Worm (Caenorhabditis elegans) whole organism, young adult: ENCODE measurements around the gene M05D6.9.
A peak's percentile ranks its signal among the peaks of the same experiment; 100 is the strongest.

Experiments
- F10E7.11 ChIP-seq: sonication (generic microtip); optimal IDR thresholded peaks from 2 replicates; lab custom pipeline; 2017; ENCODE audit warnings: mild to moderate bottlenecking, missing genetic modification characterization, moderate library complexity, missing compliant biosample characterization
- F22D6.2 ChIP-seq: sonication (generic microtip); optimal IDR thresholded peaks from 2 replicates; lab custom pipeline; 2016; ENCODE audit warnings: mild to moderate bottlenecking, missing genetic modification characterization, missing compliant biosample characterization
- F39B2.1 ChIP-seq: fragments of 200-800 bp; sonication (Bioruptor generic); IDR thresholded peaks from 2 replicates; pipeline ENCODE4 v1.3.6; 2022; ENCODE audit warnings: missing genetic modification reagents, missing genetic modification characterization, missing compliant biosample characterization
- F49E8.2 ChIP-seq: sonication (generic microtip); optimal IDR thresholded peaks from 3 replicates; lab custom pipeline; 2017; ENCODE audit warnings: missing genetic modification characterization, mild to moderate bottlenecking, missing compliant biosample characterization, antibody characterized with exemption, moderate library complexity; ENCODE audit not compliant: insufficient read depth
- F57C9.4 ChIP-seq: sonication (generic microtip); optimal IDR thresholded peaks from 2 replicates; lab custom pipeline; 2017; ENCODE audit warnings: mild to moderate bottlenecking, missing genetic modification characterization, missing compliant biosample characterization
- Y53F4B.3 ChIP-seq: fragments of 200-800 bp; sonication (Bioruptor generic); IDR thresholded peaks from 2 replicates; pipeline ENCODE4 v1.3.6; 2022; ENCODE audit warnings: missing genetic modification reagents, missing genetic modification characterization, missing compliant biosample characterization
- Y53G8AR.9 ChIP-seq: fragments of 200-800 bp; sonication (Bioruptor generic); conservative IDR thresholded peaks from 2 replicates; pipeline ENCODE4 v1.3.6; 2022; ENCODE audit warnings: missing genetic modification reagents, missing genetic modification characterization, missing compliant biosample characterization
- Y67H2A.10 ChIP-seq: fragments of 200-800 bp; sonication (Bioruptor generic); conservative IDR thresholded peaks from 2 replicates; pipeline ENCODE4 v1.3.6; 2022; ENCODE audit warnings: missing genetic modification reagents, missing genetic modification characterization, missing compliant biosample characterization
- Y95B8A.8 ChIP-seq: fragments of 200-800 bp; sonication (Bioruptor generic); IDR thresholded peaks from 2 replicates; pipeline ENCODE4 v1.3.6; 2022; ENCODE audit warnings: missing genetic modification reagents, missing genetic modification characterization, missing compliant biosample characterization
- akir-1 ChIP-seq: fragments of 200-800 bp; sonication (Bioruptor generic); optimal IDR thresholded peaks from 2 replicates; lab custom pipeline; 2018; ENCODE audit warnings: mild to moderate bottlenecking, missing genetic modification characterization, moderate library complexity, missing compliant biosample characterization
- ama-1 ChIP-seq, 3 experiments: fragments of 150-350 bp in 1 of 3; sonication (generic microtip) in 2 of 3; optimal IDR thresholded peaks; 2 replicates each; lab custom pipeline; 2014 to 2018; ENCODE audit warnings: missing biosample characterization in 2 of 3, missing genetic modification characterization in 2 of 3, missing genetic modification reagents in 2 of 3
- attf-6 ChIP-seq: fragments of 200-800 bp; sonication (Bioruptor generic); IDR thresholded peaks from 2 replicates; pipeline ENCODE4 v1.3.6; 2022; ENCODE audit warnings: missing genetic modification reagents, missing genetic modification characterization, missing compliant biosample characterization
- cebp-2 ChIP-seq: fragments of 200-800 bp; sonication (Bioruptor generic); IDR thresholded peaks from 2 replicates; pipeline ENCODE4 v1.3.6; 2022; ENCODE audit warnings: missing genetic modification characterization, missing compliant biosample characterization
- ceh-27 ChIP-seq: fragments of 200-800 bp; sonication (Bioruptor generic); optimal IDR thresholded peaks from 2 replicates; lab custom pipeline; 2018; ENCODE audit warnings: mild to moderate bottlenecking, missing genetic modification characterization, moderate library complexity, missing compliant biosample characterization
- ceh-40 ChIP-seq: fragments of 200-800 bp; sonication (Bioruptor generic); IDR thresholded peaks from 2 replicates; pipeline ENCODE4 v1.3.6; 2022; ENCODE audit warnings: missing genetic modification characterization, missing compliant biosample characterization
- ceh-58 ChIP-seq: fragments of 200-800 bp; sonication (Bioruptor generic); IDR thresholded peaks from 2 replicates; pipeline ENCODE4 v1.3.6; 2022; ENCODE audit warnings: missing genetic modification characterization, missing compliant biosample characterization
- ceh-91 ChIP-seq: fragments of 200-800 bp; sonication (Bioruptor generic); IDR thresholded peaks from 2 replicates; pipeline ENCODE4 v1.3.6; 2022; ENCODE audit warnings: missing genetic modification reagents, missing genetic modification characterization, missing compliant biosample characterization
- chd-7 ChIP-seq: sonication (generic microtip); optimal IDR thresholded peaks from 2 replicates; lab custom pipeline; 2016; ENCODE audit warnings: mild to moderate bottlenecking, missing genetic modification characterization, moderate library complexity, missing compliant biosample characterization
- efl-1 ChIP-seq: fragments of 150-350 bp; optimal IDR thresholded peaks from 2 replicates; lab custom pipeline; 2014; ENCODE audit warnings: missing biosample characterization, missing genetic modification reagents, missing genetic modification characterization
- egrh-3 ChIP-seq: fragments of 200-800 bp; sonication (Bioruptor generic); IDR thresholded peaks from 2 replicates; pipeline ENCODE4 v1.3.6; 2022; ENCODE audit warnings: missing genetic modification reagents, missing genetic modification characterization, missing compliant biosample characterization
- ets-4 ChIP-seq: fragments of 200-800 bp; sonication (Bioruptor generic); optimal IDR thresholded peaks from 2 replicates; lab custom pipeline; 2018; ENCODE audit warnings: mild to moderate bottlenecking, missing genetic modification characterization, missing compliant biosample characterization
- fkh-3 ChIP-seq: sonication (generic microtip); optimal IDR thresholded peaks from 2 replicates; lab custom pipeline; 2016; ENCODE audit warnings: mild to moderate bottlenecking, missing genetic modification characterization, missing compliant biosample characterization
- him-1 ChIP-seq: sonication (generic microtip); optimal IDR thresholded peaks from 2 replicates; lab custom pipeline; 2016; ENCODE audit warnings: missing genotype, missing genetic modification reagents, missing genetic modification characterization, missing compliant biosample characterization
- hmg-1.2 ChIP-seq: fragments of 200-800 bp; sonication (Bioruptor generic); IDR thresholded peaks from 2 replicates; pipeline ENCODE4 v1.3.6; 2022; ENCODE audit warnings: missing genetic modification reagents, missing genetic modification characterization, missing compliant biosample characterization
- hsf-1 ChIP-seq: fragments of 200-800 bp; sonication (Bioruptor generic); IDR thresholded peaks from 2 replicates; pipeline ENCODE4 v1.3.6; 2022; ENCODE audit warnings: missing genetic modification reagents, missing genetic modification characterization, missing compliant biosample characterization
- let-526 ChIP-seq: fragments of 200-800 bp; sonication (Bioruptor generic); IDR thresholded peaks from 2 replicates; pipeline ENCODE4 v1.3.6; 2022; ENCODE audit warnings: missing genetic modification reagents, missing genetic modification characterization, missing compliant biosample characterization
- let-607 ChIP-seq, 2 experiments: fragments of 200-800 bp in 1 of 2; sonication (Bioruptor generic) in 1 of 2; sonication (generic microtip) in 1 of 2; optimal IDR thresholded peaks; 2 replicates each; lab custom pipeline; 2016 to 2018; ENCODE audit warnings: mild to moderate bottlenecking in 2 of 2, missing compliant biosample characterization in 2 of 2, missing genetic modification characterization in 2 of 2, moderate library complexity in 2 of 2, missing genotype in 1 of 2
- lin-35 ChIP-seq, 3 experiments: fragments of 150-350 bp in 2 of 3; sonication (generic microtip) in 1 of 3; optimal IDR thresholded peaks; 2 replicates each; lab custom pipeline; 2014 to 2018; ENCODE audit warnings: missing biosample characterization in 3 of 3, missing genetic modification characterization in 3 of 3, missing genetic modification reagents in 3 of 3
- lsl-1 ChIP-seq: fragments of 200-800 bp; sonication (Bioruptor generic); optimal IDR thresholded peaks from 2 replicates; lab custom pipeline; 2018; ENCODE audit warnings: mild to moderate bottlenecking, missing genetic modification characterization, moderate library complexity, missing compliant biosample characterization
- madf-3 ChIP-seq: fragments of 200-800 bp; sonication (Bioruptor generic); IDR thresholded peaks from 2 replicates; pipeline ENCODE4 v1.3.6; 2022; ENCODE audit warnings: missing genetic modification reagents, missing genetic modification characterization, missing compliant biosample characterization
- mcd-1 ChIP-seq: fragments of 200-800 bp; sonication (Bioruptor generic); IDR thresholded peaks from 2 replicates; pipeline ENCODE4 v1.3.6; 2022; ENCODE audit warnings: missing genetic modification reagents, missing genetic modification characterization, missing compliant biosample characterization
- mel-28 ChIP-seq: sonication (generic microtip); optimal IDR thresholded peaks from 2 replicates; lab custom pipeline; 2016; ENCODE audit warnings: borderline replicate concordance, mild to moderate bottlenecking, missing genetic modification characterization, missing compliant biosample characterization
- nfya-2 ChIP-seq: fragments of 200-800 bp; sonication (Bioruptor generic); IDR thresholded peaks from 2 replicates; pipeline ENCODE4 v1.3.6; 2022; ENCODE audit warnings: missing genetic modification reagents, missing genetic modification characterization, missing compliant biosample characterization
- nfyb-1 ChIP-seq: fragments of 200-800 bp; sonication (Bioruptor generic); IDR thresholded peaks from 2 replicates; pipeline ENCODE4 v1.3.6; 2022; ENCODE audit warnings: missing genetic modification reagents, missing genetic modification characterization, missing compliant biosample characterization
- nhr-27 ChIP-seq: fragments of 200-800 bp; sonication (Bioruptor generic); optimal IDR thresholded peaks from 2 replicates; lab custom pipeline; 2018; ENCODE audit warnings: mild to moderate bottlenecking, missing genetic modification characterization, moderate library complexity, missing compliant biosample characterization
- pbrm-1 ChIP-seq: fragments of 200-800 bp; sonication (Bioruptor generic); IDR thresholded peaks from 2 replicates; pipeline ENCODE4 v1.3.6; 2022; ENCODE audit warnings: missing genetic modification reagents, missing genetic modification characterization, missing compliant biosample characterization
- rcor-1 ChIP-seq: fragments of 200-800 bp; sonication (Bioruptor generic); IDR thresholded peaks from 2 replicates; pipeline ENCODE4 v1.3.6; 2022; ENCODE audit warnings: missing genetic modification reagents, missing genetic modification characterization, missing compliant biosample characterization
- repo-1 ChIP-seq: sonication (generic microtip); optimal IDR thresholded peaks from 2 replicates; lab custom pipeline; 2017; ENCODE audit warnings: mild to moderate bottlenecking, missing genetic modification characterization, missing compliant biosample characterization
- rpc-1 ChIP-seq, 2 experiments: fragments of 150-350 bp in 1 of 2; sonication (generic microtip) in 1 of 2; optimal IDR thresholded peaks; 2 replicates each; lab custom pipeline; 2014 to 2018; ENCODE audit warnings: missing biosample characterization in 1 of 2, missing genetic modification characterization in 1 of 2, missing genetic modification reagents in 1 of 2, missing genotype in 1 of 2
- sdz-38 ChIP-seq: sonication (generic microtip); optimal IDR thresholded peaks from 2 replicates; lab custom pipeline; 2016; ENCODE audit warnings: missing genotype, missing genetic modification characterization, missing compliant biosample characterization
- snpc-4 ChIP-seq, 5 experiments: fragments of 150-350 bp in 1 of 5; sonication (generic microtip) in 4 of 5; optimal IDR thresholded peaks; 2 replicates each; lab custom pipeline; 2014 to 2018; ENCODE audit warnings: missing genetic modification characterization in 5 of 5, missing biosample characterization in 3 of 5, antibody characterized with exemption in 2 of 5, mild to moderate bottlenecking in 2 of 5, missing compliant biosample characterization in 2 of 5, missing genotype in 2 of 5, moderate library complexity in 2 of 5, missing genetic modification reagents in 1 of 5
- somi-1 ChIP-seq: fragments of 200-800 bp; sonication (Bioruptor generic); optimal IDR thresholded peaks from 2 replicates; lab custom pipeline; 2018; ENCODE audit warnings: mild to moderate bottlenecking, missing genetic modification characterization, missing compliant biosample characterization
- tlf-1 ChIP-seq: fragments of 200-800 bp; sonication (Bioruptor generic); optimal IDR thresholded peaks from 2 replicates; lab custom pipeline; 2018; ENCODE audit warnings: mild to moderate bottlenecking, missing genetic modification characterization, missing compliant biosample characterization
- unc-62 ChIP-seq: fragments of 150-350 bp; optimal IDR thresholded peaks from 2 replicates; lab custom pipeline; 2014; ENCODE audit warnings: missing biosample characterization, missing genetic modification reagents, missing genetic modification characterization
- ztf-22 ChIP-seq: fragments of 200-800 bp; sonication (Bioruptor generic); optimal IDR thresholded peaks from 2 replicates; lab custom pipeline; 2018; ENCODE audit warnings: mild to moderate bottlenecking, missing genetic modification characterization, moderate library complexity, missing compliant biosample characterization
- ztf-28 ChIP-seq: fragments of 200-800 bp; sonication (Bioruptor generic); IDR thresholded peaks from 2 replicates; pipeline ENCODE4 v1.3.6; 2022; ENCODE audit warnings: missing genetic modification reagents, missing genetic modification characterization, missing compliant biosample characterization
- ztf-3 ChIP-seq: fragments of 200-800 bp; sonication (Bioruptor generic); optimal IDR thresholded peaks from 2 replicates; lab custom pipeline; 2018; ENCODE audit warnings: mild to moderate bottlenecking, missing genetic modification characterization, missing compliant biosample characterization

Gene M05D6.9

DNA sequence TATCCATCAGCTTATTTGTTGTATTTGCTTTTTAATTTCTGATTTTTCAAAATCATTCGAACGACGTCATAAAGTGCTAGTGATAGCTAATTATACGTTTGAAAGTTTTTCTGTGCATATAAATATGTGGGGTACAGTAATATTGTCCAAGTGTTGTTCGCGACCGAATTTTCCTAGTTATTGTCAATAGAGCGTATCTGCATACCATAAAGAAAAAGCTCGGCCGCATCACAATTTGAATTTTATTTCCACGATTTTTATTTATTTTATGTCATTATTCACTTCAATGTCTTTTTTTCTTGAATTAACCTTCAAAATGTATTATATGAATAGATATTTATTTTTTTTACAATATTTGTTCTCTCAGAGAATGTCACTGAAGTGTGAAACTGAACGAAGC, 22.7 kb downstream of the M05D6.9 start, which contains the start of gene rnh-2:
rnh-2 (plus strand) TSS at position 368 of the 400 bp plus-strand sequence.
- peak; percentile 44; the same call in 1 of the 2 replicates for TF ChIP-seq Y67H2A.10 (GFP tag; lab: Robert Waterston, UW)
- no peak for TF ChIP-seq ama-1 (optimal IDR thresholded peaks at IDR 0.05; lab: Kevin White, UChicago)
- no peak for TF ChIP-seq ama-1 (GFP tag; optimal IDR thresholded peaks at IDR 0.05; lab: Kevin White, UChicago)
- no peak for TF ChIP-seq rpc-1 (optimal IDR thresholded peaks at IDR 0.05; lab: Kevin White, UChicago)
- no peak for TF ChIP-seq rpc-1 (tag; optimal IDR thresholded peaks at IDR 0.05; lab: Kevin White, UChicago)
- no peak for TF ChIP-seq F39B2.1 (GFP tag; lab: Robert Waterston, UW)
- no peak for TF ChIP-seq ztf-22 (GFP tag; lab: Kevin White, UChicago)
- no peak for TF ChIP-seq cebp-2 (GFP tag; lab: Robert Waterston, UW)
- no peak for TF ChIP-seq F10E7.11 (tag; lab: Kevin White, UChicago)
- TF ChIP-seq chd-7 (tag; lab: Kevin White, UChicago), result no peak
- no peak for TF ChIP-seq sdz-38 (tag; lab: Kevin White, UChicago)
- TF ChIP-seq Y95B8A.8, result 0 out of 2 replicates have a peak, but pooled peaks have one; percentile 14
- TF ChIP-seq egrh-3 (GFP tag; lab: Robert Waterston, UW), result no peak
- peak; percentile 54 for TF ChIP-seq tlf-1 (GFP tag; lab: Kevin White, UChicago)
- TF ChIP-seq nfya-2 (GFP tag; lab: Robert Waterston, UW), result no peak
- no peak for TF ChIP-seq F57C9.4 (tag; lab: Kevin White, UChicago)
- peak; percentile 78 for TF ChIP-seq him-1 (tag; lab: Kevin White, UChicago)
- TF ChIP-seq efl-1 (GFP tag; lab: Kevin White, UChicago), result peak; percentile 37
- no peak for TF ChIP-seq F22D6.2
- TF ChIP-seq lin-35 (GFP tag; optimal IDR thresholded peaks at IDR 0.05; lab: Kevin White, UChicago), result peak in 1 of 3 experiments; percentile 58
- TF ChIP-seq akir-1 (GFP tag; lab: Kevin White, UChicago), result no peak
- TF ChIP-seq fkh-3 (tag; lab: Kevin White, UChicago), result no peak
- no peak for TF ChIP-seq ets-4 (GFP tag; lab: Kevin White, UChicago)
- TF ChIP-seq ztf-28 (GFP tag; lab: Robert Waterston, UW), result 0 out of 2 replicates have a peak, but pooled peaks have one; percentile 37
- no peak for TF ChIP-seq ztf-3 (GFP tag; lab: Kevin White, UChicago)
- TF ChIP-seq ceh-58 (GFP tag; lab: Robert Waterston, UW), result no peak
- TF ChIP-seq snpc-4 (GFP tag; optimal IDR thresholded peaks at IDR 0.05; lab: Kevin White, UChicago), result no peak
- peak in 2 of 4 experiments; percentile 57 to 68 for TF ChIP-seq snpc-4 (tag; optimal IDR thresholded peaks at IDR 0.05; lab: Kevin White, UChicago)
- peak; percentile 68 for TF ChIP-seq ceh-91 (GFP tag; lab: Robert Waterston, UW)
- no peak for TF ChIP-seq unc-62
- peak; percentile 65 for TF ChIP-seq F49E8.2 (tag; lab: Kevin White, UChicago)
- TF ChIP-seq attf-6 (GFP tag; lab: Robert Waterston, UW), result no peak
- TF ChIP-seq Y53F4B.3 (GFP tag; lab: Robert Waterston, UW), result no peak
- TF ChIP-seq rcor-1 (GFP tag; lab: Robert Waterston, UW), result 0 out of 2 replicates have a peak, but pooled peaks have one; percentile 33
- no peak for TF ChIP-seq repo-1
- TF ChIP-seq lsl-1 (GFP tag; lab: Kevin White, UChicago), result peak; percentile 89
- TF ChIP-seq nhr-27, result no peak
- peak; percentile 67 for TF ChIP-seq pbrm-1 (GFP tag; lab: Robert Waterston, UW)
- TF ChIP-seq madf-3 (GFP tag; lab: Robert Waterston, UW), result no peak
- TF ChIP-seq ceh-40 (GFP tag; lab: Robert Waterston, UW), result peak; percentile 64; the same call in 1 of the 2 replicates
- no peak for TF ChIP-seq nfyb-1 (GFP tag; lab: Robert Waterston, UW)
- no peak for TF ChIP-seq Y53G8AR.9 (GFP tag; lab: Robert Waterston, UW)
- peak; percentile 60 for TF ChIP-seq hmg-1.2 (GFP tag; lab: Robert Waterston, UW)
- peak; percentile 63 for TF ChIP-seq ceh-27 (GFP tag; lab: Kevin White, UChicago)
- TF ChIP-seq mel-28, result no peak
- TF ChIP-seq somi-1 (GFP tag; lab: Kevin White, UChicago), result no peak
- no peak for TF ChIP-seq let-526
- TF ChIP-seq mcd-1 (GFP tag; lab: Robert Waterston, UW), result peak; percentile 94
- no peak for TF ChIP-seq hsf-1 (GFP tag; lab: Robert Waterston, UW)
- no peak for TF ChIP-seq let-607 (tag; optimal IDR thresholded peaks at IDR 0.05; lab: Kevin White, UChicago)
